Worm (Caenorhabditis elegans) whole organism, L2 larva: Measurements from ENCODE around the gene R04F11.3.

Experiments
- F13H6.1 ChIP-seq: sonication (generic microtip); optimal IDR thresholded peaks from 2 replicates; lab custom pipeline; 2016; ENCODE audit warnings: missing genetic modification characterization, missing compliant biosample characterization
- R02D3.7 ChIP-seq: fragments of 150-350 bp; optimal IDR thresholded peaks from 2 replicates; lab custom pipeline; 2014; ENCODE audit warnings: missing biosample characterization, missing genetic modification characterization
- ceh-82 ChIP-seq: fragments of 150-350 bp; optimal IDR thresholded peaks from 2 replicates; lab custom pipeline; 2014; ENCODE audit warnings: missing biosample characterization, missing genetic modification characterization
- fos-1 ChIP-seq: fragments of 150-350 bp; optimal IDR thresholded peaks from 2 replicates; lab custom pipeline; 2014; ENCODE audit warnings: missing biosample characterization, missing genetic modification characterization
- lin-13 ChIP-seq: fragments of 150-350 bp; optimal IDR thresholded peaks from 2 replicates; lab custom pipeline; 2014; ENCODE audit warnings: missing biosample characterization, missing genetic modification reagents, missing genetic modification characterization
- nhr-12 ChIP-seq: fragments of 150-350 bp; optimal IDR thresholded peaks from 2 replicates; lab custom pipeline; 2014; ENCODE audit warnings: missing biosample characterization, missing genetic modification characterization
- nhr-21 ChIP-seq: fragments of 150-350 bp; optimal IDR thresholded peaks from 2 replicates; lab custom pipeline; 2014; ENCODE audit warnings: missing biosample characterization, missing genetic modification characterization
- nhr-237 ChIP-seq: fragments of 150-350 bp; optimal IDR thresholded peaks from 2 replicates; lab custom pipeline; 2014; ENCODE audit warnings: missing biosample characterization, missing genetic modification characterization
- nhr-6 ChIP-seq: fragments of 150-350 bp; optimal IDR thresholded peaks from 2 replicates; lab custom pipeline; 2014; ENCODE audit warnings: missing biosample characterization, missing genetic modification characterization
- nhr-77 ChIP-seq: fragments of 150-350 bp; optimal IDR thresholded peaks from 2 replicates; lab custom pipeline; 2014; ENCODE audit warnings: missing biosample characterization, missing genetic modification characterization
- snpc-4 ChIP-seq: fragments of 150-350 bp; optimal IDR thresholded peaks from 2 replicates; lab custom pipeline; 2014; ENCODE audit warnings: missing biosample characterization, missing genetic modification characterization
- unc-62 ChIP-seq: fragments of 150-350 bp; optimal IDR thresholded peaks from 2 replicates; lab custom pipeline; 2014; ENCODE audit warnings: missing biosample characterization, missing genetic modification reagents, missing genetic modification characterization

DNA sequence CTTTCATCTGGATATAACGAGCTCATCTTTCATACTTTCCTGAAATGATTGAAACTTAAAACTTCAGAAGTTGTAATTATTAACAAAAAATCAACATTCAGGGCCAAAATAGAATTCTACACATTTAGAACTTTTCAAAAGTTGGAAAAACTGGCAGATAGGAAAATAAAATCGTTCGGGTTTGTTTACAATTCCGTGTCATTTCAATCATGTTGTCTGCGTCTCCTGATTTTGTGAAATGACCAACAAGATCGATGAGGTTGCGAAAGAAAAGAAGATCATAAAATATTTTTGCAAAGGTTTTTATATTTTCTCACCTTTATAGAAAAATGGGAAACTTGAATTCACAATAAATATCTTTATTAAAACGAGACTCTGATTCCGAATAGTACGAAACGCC is 28.4 kb downstream of the R04F11.3 start, which contains the start of gene rskd-1:
- TF ChIP-seq nhr-237 (tag; lab: Kevin White, UChicago) (no peak), unc-62 (no peak), nhr-12 (no peak), nhr-21 (no peak), F13H6.1 (tag; lab: Kevin White, UChicago) (no peak), lin-13 (GFP tag; lab: Kevin White, UChicago) (peak; percentile 10), nhr-6 (tag; lab: Kevin White, UChicago) (no peak), snpc-4 (tag; lab: Kevin White, UChicago) (no peak), nhr-77 (tag; lab: Kevin White, UChicago) (no peak), fos-1 (tag; lab: Kevin White, UChicago) (peak; percentile 2), R02D3.7 (no peak), ceh-82 (no peak)
